Fruit fly (Drosophila melanogaster): ENCODE results near the gene cana.

The cana gene

DNA sequence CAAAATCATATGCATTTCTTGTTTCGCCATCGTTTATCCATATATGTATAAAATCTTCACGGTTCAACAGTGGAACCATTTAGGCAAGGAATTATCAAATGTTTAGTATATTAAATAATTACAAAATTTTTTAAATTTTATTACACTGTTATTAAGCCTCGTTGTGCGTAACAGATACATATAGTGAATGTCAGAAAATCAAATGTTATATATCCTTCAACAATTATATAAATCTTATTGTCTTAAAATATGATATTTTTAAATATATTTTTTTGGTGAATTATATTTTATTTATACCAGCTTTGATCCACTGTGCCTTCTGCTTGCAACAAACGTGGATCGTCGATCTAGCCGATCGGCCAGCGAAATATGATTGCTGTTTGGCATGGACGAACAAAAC is 37.5 kb downstream of the cana start:
- TF ChIP-seq Sp1 (GFP tag; optimal IDR thresholded peaks at IDR 0.05) (peak; percentile 14), brk (GFP tag; optimal IDR thresholded peaks at IDR 0.05) (no peak)

DNA sequence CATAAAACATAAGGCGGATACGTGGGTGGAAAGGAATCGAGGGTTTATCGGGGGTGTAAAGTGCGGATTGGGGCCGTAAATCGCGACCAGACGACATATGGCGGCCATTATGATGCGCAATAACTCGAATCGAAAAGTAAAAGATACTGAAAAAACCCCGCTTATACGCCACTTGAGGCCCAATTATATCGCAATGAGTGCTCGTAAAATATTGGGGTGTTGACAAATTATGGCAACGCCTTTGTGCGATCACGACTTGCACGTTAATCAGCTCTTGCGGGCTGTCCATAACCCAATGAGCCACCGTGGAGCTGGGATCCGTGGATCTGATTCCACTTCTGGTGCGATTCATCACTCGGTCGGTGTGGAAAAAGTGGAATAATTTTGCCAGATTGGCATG is 40.2 kb downstream of the cana start:
- TF ChIP-seq sage (GFP tag; optimal IDR thresholded peaks at IDR 0.05) (no peak), dsf (GFP tag; optimal IDR thresholded peaks at IDR 0.05; ENCODE audit: borderline replicate concordance) (no peak), Hnf4 (GFP tag; optimal IDR thresholded peaks at IDR 0.05) (no peak), Rel (GFP tag; optimal IDR thresholded peaks at IDR 0.05) (no peak), Rel (tag; optimal IDR thresholded peaks at IDR 0.05) (no peak), fru (GFP tag; optimal IDR thresholded peaks at IDR 0.05) (no peak), h (GFP tag; optimal IDR thresholded peaks at IDR 0.05) (no peak), woc (GFP tag; optimal IDR thresholded peaks at IDR 0.05) (no peak), Mio (GFP tag; optimal IDR thresholded peaks at IDR 0.05) (no peak), Vsx2 (GFP tag; optimal IDR thresholded peaks at IDR 0.05; ENCODE audit: partially characterized antibody) (no peak), Abd-B (GFP tag; optimal IDR thresholded peaks at IDR 0.05) (no peak), OdsH (GFP tag; optimal IDR thresholded peaks at IDR 0.05) (no peak), pan (optimal IDR thresholded peaks at IDR 0.05) (no peak), foxo (GFP tag; optimal IDR thresholded peaks at IDR 0.05) (no peak), dl (GFP tag; optimal IDR thresholded peaks at IDR 0.05; ENCODE audit: insufficient read depth in 1 of 2, partially characterized antibody in 2 of 2) (no peak), sv (GFP tag; optimal IDR thresholded peaks at IDR 0.05) (no peak), Sp1 (GFP tag; optimal IDR thresholded peaks at IDR 0.05) (no peak), GATAd (GFP tag; optimal IDR thresholded peaks at IDR 0.05) (no peak)

dm6 chr2L:11317655-11318278 is 48.2 kb downstream of the cana start:
- TF ChIP-seq h (GFP tag; optimal IDR thresholded peaks at IDR 0.05) (peak; percentile 6), HLH106 (tag; optimal IDR thresholded peaks at IDR 0.05) (peak; percentile 13), dl (GFP tag; optimal IDR thresholded peaks at IDR 0.05; ENCODE audit: insufficient read depth in 1 of 2, partially characterized antibody in 2 of 2) (no peak)

DNA sequence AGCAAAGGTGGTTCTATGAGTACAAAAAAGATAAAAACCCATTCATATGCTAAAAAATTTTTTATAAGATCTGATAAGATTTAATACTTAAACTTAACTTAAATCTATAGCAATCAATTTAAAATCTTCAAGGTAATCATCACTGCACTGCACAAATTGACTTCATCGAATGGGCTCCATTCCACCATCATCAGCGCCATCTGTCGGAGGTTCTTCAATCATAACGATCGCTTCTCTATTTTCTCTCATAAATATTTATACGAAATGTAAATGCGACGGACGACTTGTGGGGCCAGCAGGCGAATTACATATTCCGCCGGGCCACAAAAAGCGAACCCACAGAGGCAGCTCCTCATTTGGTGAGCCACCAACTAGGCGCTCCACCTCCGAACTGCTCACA is 48.9 kb downstream of the cana start:
- no peak for TF ChIP-seq Hr78 (GFP tag; optimal IDR thresholded peaks at IDR 0.05)

- TF ChIP-seq ey (GFP tag; optimal IDR thresholded peaks at IDR 0.05) (no peak), tai (GFP tag; optimal IDR thresholded peaks at IDR 0.05) (no peak), Sp1 (GFP tag; optimal IDR thresholded peaks at IDR 0.05) (no peak), OdsH (GFP tag; optimal IDR thresholded peaks at IDR 0.05) (no peak), fru (GFP tag; optimal IDR thresholded peaks at IDR 0.05) (no peak), lola (GFP tag; optimal IDR thresholded peaks at IDR 0.05) (no peak)
These were observed 49.6 kb downstream of the cana start for dm6 chr2L:11319221-11319620.

DNA sequence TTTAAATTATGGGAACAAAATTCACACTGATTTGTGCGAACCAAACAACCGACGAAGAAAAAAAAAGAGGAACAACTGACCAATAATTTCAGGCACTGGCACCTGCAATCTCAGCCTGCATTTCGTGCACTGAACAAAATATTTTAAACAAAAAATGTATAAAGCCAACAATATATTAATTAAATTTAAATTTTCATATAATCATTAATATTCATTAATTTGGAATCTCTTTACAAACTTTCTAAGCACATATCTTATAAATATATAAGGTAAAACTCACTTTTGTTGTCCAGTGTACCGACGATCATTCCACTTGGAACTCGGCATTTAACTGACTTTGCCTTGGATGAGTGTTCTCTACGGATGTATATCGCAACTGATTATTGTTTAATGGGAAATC is 52.5 kb downstream of the cana start:
- TF ChIP-seq pan (optimal IDR thresholded peaks at IDR 0.05) (no peak), HLH106 (tag; optimal IDR thresholded peaks at IDR 0.05) (peak; percentile 16), woc (GFP tag; optimal IDR thresholded peaks at IDR 0.05) (no peak)

- TF ChIP-seq lola (GFP tag; optimal IDR thresholded peaks at IDR 0.05) (no peak), OdsH (GFP tag; optimal IDR thresholded peaks at IDR 0.05) (no peak), sv (GFP tag; optimal IDR thresholded peaks at IDR 0.05) (no peak), CG9705 (GFP tag; optimal IDR thresholded peaks at IDR 0.05) (no peak)
These were observed 53.2 kb downstream of the cana start for dm6 chr2L:11322800-11323199.

DNA sequence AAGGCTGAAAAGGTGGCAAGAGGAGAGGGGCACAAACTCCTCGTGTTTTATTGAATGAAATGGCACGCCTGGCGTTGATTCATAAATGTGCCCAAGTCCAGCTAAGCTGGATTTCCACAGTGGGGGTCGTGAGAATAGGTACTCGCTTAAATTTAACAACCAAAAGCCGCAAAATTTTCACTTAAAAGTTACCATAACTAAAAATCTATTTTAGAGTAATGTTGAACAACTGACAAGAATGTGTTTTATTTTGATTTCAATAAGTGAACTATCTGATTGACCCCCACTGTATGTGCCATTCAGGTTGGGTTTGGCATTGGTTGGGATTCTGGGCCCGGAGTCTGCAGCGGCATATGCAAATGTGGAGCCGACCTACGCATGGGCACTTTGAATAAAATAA is 54.3 kb downstream of the cana start:
- TF ChIP-seq h (GFP tag; optimal IDR thresholded peaks at IDR 0.05) (peak; percentile 94), Abd-B (GFP tag; optimal IDR thresholded peaks at IDR 0.05) (no peak), dl (GFP tag; optimal IDR thresholded peaks at IDR 0.05; ENCODE audit: insufficient read depth in 1 of 2, partially characterized antibody in 2 of 2) (no peak), Rel (GFP tag; optimal IDR thresholded peaks at IDR 0.05) (peak; percentile 73), Rel (tag; optimal IDR thresholded peaks at IDR 0.05) (peak; percentile 45), GATAd (GFP tag; optimal IDR thresholded peaks at IDR 0.05) (peak; percentile 30), brk (GFP tag; optimal IDR thresholded peaks at IDR 0.05) (peak; percentile 78), Hr83 (GFP tag; optimal IDR thresholded peaks at IDR 0.05; ENCODE audit: poor library complexity, severe bottlenecking) (no peak), Myc (optimal IDR thresholded peaks at IDR 0.05) (no peak), foxo (GFP tag; optimal IDR thresholded peaks at IDR 0.05) (peak; percentile 33 to 94), Dfd (GFP tag; optimal IDR thresholded peaks at IDR 0.05) (no peak), N (GFP tag; optimal IDR thresholded peaks at IDR 0.05) (no peak), pan (optimal IDR thresholded peaks at IDR 0.05) (no peak), usp (GFP tag; optimal IDR thresholded peaks at IDR 0.05) (no peak), fru (GFP tag; optimal IDR thresholded peaks at IDR 0.05) (peak; percentile 94), CG32264 (GFP tag; optimal IDR thresholded peaks at IDR 0.05) (peak; percentile 81), dsf (GFP tag; optimal IDR thresholded peaks at IDR 0.05; ENCODE audit: borderline replicate concordance) (peak; percentile 54), sage (GFP tag; optimal IDR thresholded peaks at IDR 0.05) (peak; percentile 80), sv (GFP tag; optimal IDR thresholded peaks at IDR 0.05) (no peak), Dif (GFP tag; optimal IDR thresholded peaks at IDR 0.05; ENCODE audit: partially characterized antibody) (no peak), lola (GFP tag; optimal IDR thresholded peaks at IDR 0.05) (no peak), Vsx2 (GFP tag; optimal IDR thresholded peaks at IDR 0.05; ENCODE audit: partially characterized antibody) (no peak), OdsH (GFP tag; optimal IDR thresholded peaks at IDR 0.05) (peak; percentile 93), psq (GFP tag; optimal IDR thresholded peaks at IDR 0.05) (peak; percentile 86), tai (GFP tag; optimal IDR thresholded peaks at IDR 0.05) (peak; percentile 86)

All from whole organism, wandering third instar larva.